Fruit fly (Drosophila melanogaster) whole organism, embryonic: ENCODE data around the gene CG15773.

ENCODE experiments used
- Ada2b ChIP-seq: fragments of 200-800 bp; sonication (Bioruptor generic); IDR thresholded peaks from 2 replicates; pipeline ENCODE4 v1.3.6; 2022; ENCODE audit warnings: missing biosample characterization, missing genetic modification characterization
- Aef1 ChIP-seq: fragments of 200-800 bp; sonication (Bioruptor generic); IDR thresholded peaks from 3 replicates; pipeline ENCODE4 v1.3.6; 2022; ENCODE audit warnings: missing biosample characterization, missing genetic modification characterization
- Asciz ChIP-seq: fragments of 200-800 bp; sonication (Bioruptor generic); optimal IDR thresholded peaks from 2 replicates; lab custom pipeline; 2017; ENCODE audit warnings: missing biosample characterization, mild to moderate bottlenecking, missing genetic modification characterization, missing genetic modification reagents
- CG10267 ChIP-seq: fragments of 200-800 bp; sonication (Bioruptor generic); optimal IDR thresholded peaks from 2 replicates; lab custom pipeline; 2018; ENCODE audit warnings: missing biosample characterization, mild to moderate bottlenecking, missing genetic modification characterization, moderate library complexity
- CG10431 ChIP-seq: fragments of 200-800 bp; sonication (Bioruptor generic); optimal IDR thresholded peaks from 3 replicates; lab custom pipeline; 2018; ENCODE audit warnings: missing biosample characterization, mild to moderate bottlenecking, missing genetic modification characterization
- CG11085 ChIP-seq: fragments of 200-800 bp; sonication (Bioruptor generic); IDR thresholded peaks from 2 replicates; pipeline ENCODE4 v1.3.6; 2022; ENCODE audit warnings: missing biosample characterization, missing genetic modification characterization
- CG11696 ChIP-seq: fragments of 200-800 bp; sonication (Bioruptor generic); IDR thresholded peaks from 2 replicates; pipeline ENCODE4 v1.3.6; 2022; ENCODE audit warnings: missing biosample characterization, missing genetic modification characterization
- CG12391 ChIP-seq: fragments of 200-800 bp; sonication (Bioruptor generic); optimal IDR thresholded peaks from 3 replicates; lab custom pipeline; 2018; ENCODE audit warnings: missing biosample characterization, mild to moderate bottlenecking, missing genetic modification characterization, moderate library complexity
- CG15269 ChIP-seq: fragments of 200-800 bp; sonication (Bioruptor generic); optimal IDR thresholded peaks from 2 replicates; lab custom pipeline; 2018; ENCODE audit warnings: missing biosample characterization, mild to moderate bottlenecking, missing genetic modification characterization, moderate library complexity
- CG15696 ChIP-seq: fragments of 200-800 bp; sonication (Bioruptor generic); optimal IDR thresholded peaks from 2 replicates; lab custom pipeline; 2019; ENCODE audit warnings: missing biosample characterization, mild to moderate bottlenecking, missing genetic modification characterization, moderate library complexity
- CG1647 ChIP-seq: fragments of 200-800 bp; sonication (Bioruptor generic); optimal IDR thresholded peaks from 3 replicates; lab custom pipeline; 2016; ENCODE audit warnings: missing biosample characterization, missing genetic modification characterization
- CG2199 ChIP-seq: fragments of 200-800 bp; sonication (Bioruptor generic); IDR thresholded peaks from 3 replicates; pipeline ENCODE4 v1.3.6; 2022; ENCODE audit warnings: missing biosample characterization, missing genetic modification characterization
- CG34422 ChIP-seq: fragments of 200-800 bp; sonication (Bioruptor generic); IDR thresholded peaks from 3 replicates; pipeline ENCODE4 v1.3.6; 2022; ENCODE audit warnings: missing biosample characterization, missing genetic modification characterization
- CG4360 ChIP-seq: fragments of 200-800 bp; sonication (Bioruptor generic); IDR thresholded peaks from 2 replicates; pipeline ENCODE4 v1.3.6; 2022; ENCODE audit warnings: missing biosample characterization, missing genetic modification characterization
- CG6654 ChIP-seq: fragments of 200-800 bp; sonication (Bioruptor generic); optimal IDR thresholded peaks from 2 replicates; lab custom pipeline; 2017; ENCODE audit warnings: missing biosample characterization, mild to moderate bottlenecking, missing genetic modification characterization
- CG6791 ChIP-seq: fragments of 200-800 bp; sonication (Bioruptor generic); IDR thresholded peaks from 3 replicates; pipeline ENCODE4 v1.3.6; 2022; ENCODE audit warnings: missing biosample characterization, missing genetic modification characterization; ENCODE audit not compliant: partially characterized antibody
- CG6854 ChIP-seq: fragments of 200-800 bp; sonication (Bioruptor generic); optimal IDR thresholded peaks from 3 replicates; lab custom pipeline; 2017; ENCODE audit warnings: missing biosample characterization, mild to moderate bottlenecking, missing genetic modification characterization
- CG7271 ChIP-seq: fragments of 200-800 bp; sonication (Bioruptor generic); optimal IDR thresholded peaks from 2 replicates; lab custom pipeline; 2018; ENCODE audit warnings: missing biosample characterization, mild to moderate bottlenecking, missing genetic modification characterization, moderate library complexity
- CG8944 ChIP-seq: fragments of 200-800 bp; sonication (Bioruptor generic); optimal IDR thresholded peaks from 3 replicates; lab custom pipeline; 2016; ENCODE audit warnings: missing biosample characterization, missing genetic modification characterization
- CTCF ChIP-seq: fragments of 200-800 bp; sonication (Bioruptor generic); optimal IDR thresholded peaks from 2 replicates; lab custom pipeline; 2017; ENCODE audit warnings: missing biosample characterization, mild to moderate bottlenecking, missing genetic modification characterization, moderate library complexity
- Doc2 ChIP-seq: fragments of 200-800 bp; sonication (Bioruptor generic); IDR thresholded peaks from 2 replicates; pipeline ENCODE4 v1.3.6; 2022; ENCODE audit warnings: missing biosample characterization, missing genetic modification characterization
- Fer2 ChIP-seq: fragments of 200-800 bp; sonication (Bioruptor generic); optimal IDR thresholded peaks from 2 replicates; lab custom pipeline; 2018; ENCODE audit warnings: missing biosample characterization, mild to moderate bottlenecking, missing genetic modification characterization, moderate library complexity
- Hey ChIP-seq: fragments of 200-800 bp; sonication (Bioruptor generic); optimal IDR thresholded peaks from 3 replicates; lab custom pipeline; 2018; ENCODE audit warnings: missing biosample characterization, mild to moderate bottlenecking, missing genetic modification characterization
- Hmr ChIP-seq: fragments of 200-800 bp; sonication (Bioruptor generic); optimal IDR thresholded peaks from 3 replicates; lab custom pipeline; 2017; ENCODE audit warnings: mild to moderate bottlenecking, missing biosample characterization, missing genetic modification reagents, missing genetic modification characterization
- Hr51 ChIP-seq, 2 experiments: fragments of 200-800 bp; sonication (Bioruptor generic); optimal IDR thresholded peaks; 2 replicates in 1 of 2; 3 replicates in 1 of 2; lab custom pipeline; 2016 to 2018; ENCODE audit warnings: missing biosample characterization in 2 of 2, missing genetic modification characterization in 2 of 2, mild to moderate bottlenecking in 1 of 2, moderate library complexity in 1 of 2
- Lhr ChIP-seq: fragments of 200-800 bp; sonication (Bioruptor generic); optimal IDR thresholded peaks from 3 replicates; lab custom pipeline; 2017; ENCODE audit warnings: mild to moderate bottlenecking, missing biosample characterization, missing genetic modification reagents, missing genetic modification characterization
- Lim3 ChIP-seq: fragments of 200-800 bp; sonication (Bioruptor generic); IDR thresholded peaks from 2 replicates; pipeline ENCODE4 v1.3.6; 2022; ENCODE audit warnings: missing biosample characterization, missing genetic modification characterization
- Sry-δ ChIP-seq: fragments of 200-800 bp; sonication (Bioruptor generic); optimal IDR thresholded peaks from 2 replicates; lab custom pipeline; 2016; ENCODE audit warnings: missing biosample characterization, missing genetic modification characterization
- YL-1 ChIP-seq: fragments of 200-800 bp; sonication (Bioruptor generic); optimal IDR thresholded peaks from 3 replicates; lab custom pipeline; 2017; ENCODE audit warnings: missing biosample characterization, mild to moderate bottlenecking, missing genetic modification characterization
- ab ChIP-seq: fragments of 200-800 bp; sonication (Bioruptor generic); optimal IDR thresholded peaks from 2 replicates; lab custom pipeline; 2016; ENCODE audit warnings: missing biosample characterization, missing genetic modification characterization
- ac ChIP-seq: fragments of 200-800 bp; sonication (Bioruptor generic); optimal IDR thresholded peaks from 3 replicates; lab custom pipeline; 2017; ENCODE audit warnings: missing biosample characterization, mild to moderate bottlenecking, missing genetic modification characterization
- ap ChIP-seq: fragments of 200-800 bp; sonication (Bioruptor generic); IDR thresholded peaks from 2 replicates; pipeline ENCODE4 v1.3.6; 2022; ENCODE audit warnings: missing biosample characterization, missing genetic modification characterization
- ato ChIP-seq: fragments of 200-800 bp; sonication (Bioruptor generic); IDR thresholded peaks from 2 replicates; pipeline ENCODE4 v1.3.6; 2022; ENCODE audit warnings: missing biosample characterization, missing genetic modification characterization; ENCODE audit not compliant: partially characterized antibody
- az2 ChIP-seq: fragments of 200-800 bp; sonication (Bioruptor generic); optimal IDR thresholded peaks from 3 replicates; lab custom pipeline; 2016; ENCODE audit warnings: missing biosample characterization, missing genetic modification characterization
- cato ChIP-seq: fragments of 200-800 bp; sonication (Bioruptor generic); optimal IDR thresholded peaks from 2 replicates; lab custom pipeline; 2016; ENCODE audit warnings: missing biosample characterization, missing genetic modification characterization, borderline replicate concordance
- corto ChIP-seq: fragments of 200-800 bp; sonication (Bioruptor generic); optimal IDR thresholded peaks from 2 replicates; lab custom pipeline; 2016; ENCODE audit warnings: missing biosample characterization, mild to moderate bottlenecking, missing genetic modification characterization, moderate library complexity
- dan ChIP-seq: fragments of 200-800 bp; sonication (Bioruptor generic); IDR thresholded peaks from 2 replicates; pipeline ENCODE4 v1.3.6; 2022; ENCODE audit warnings: missing biosample characterization, missing genetic modification characterization
- danr ChIP-seq: fragments of 200-800 bp; sonication (Bioruptor generic); IDR thresholded peaks from 2 replicates; pipeline ENCODE4 v1.3.6; 2022; ENCODE audit warnings: missing biosample characterization, missing genetic modification characterization
- dpn ChIP-seq, 2 experiments: fragments of 200-800 bp; sonication (Bioruptor generic); optimal IDR thresholded peaks; 3 replicates each; lab custom pipeline; 2016; ENCODE audit warnings: missing biosample characterization in 2 of 2, missing genetic modification characterization in 2 of 2
- ftz-f1 ChIP-seq: fragments of 200-800 bp; sonication (Bioruptor generic); optimal IDR thresholded peaks from 2 replicates; lab custom pipeline; 2016; ENCODE audit warnings: missing biosample characterization, missing genetic modification characterization
- ind ChIP-seq: fragments of 200-800 bp; sonication (Bioruptor generic); optimal IDR thresholded peaks from 3 replicates; lab custom pipeline; 2016; ENCODE audit warnings: missing biosample characterization, missing genetic modification characterization
- insv ChIP-seq, 2 experiments: fragments of 200-800 bp; sonication (Bioruptor generic); optimal IDR thresholded peaks; 3 replicates each; lab custom pipeline; 2016 to 2018; ENCODE audit warnings: missing biosample characterization in 2 of 2, missing genetic modification characterization in 2 of 2
- lilli ChIP-seq: fragments of 200-800 bp; sonication (Bioruptor generic); optimal IDR thresholded peaks from 3 replicates; lab custom pipeline; 2016; ENCODE audit warnings: missing biosample characterization, missing genetic modification characterization
- nerfin-2 ChIP-seq: fragments of 200-800 bp; sonication (Bioruptor generic); IDR thresholded peaks from 2 replicates; pipeline ENCODE4 v1.3.6; 2022; ENCODE audit warnings: missing biosample characterization, missing genetic modification characterization; ENCODE audit not compliant: partially characterized antibody
- pb ChIP-seq: fragments of 200-800 bp; sonication (Bioruptor generic); optimal IDR thresholded peaks from 3 replicates; lab custom pipeline; 2016; ENCODE audit warnings: missing biosample characterization, missing genetic modification characterization
- pfk ChIP-seq: fragments of 200-800 bp; sonication (Bioruptor generic); optimal IDR thresholded peaks from 2 replicates; lab custom pipeline; 2018; ENCODE audit warnings: missing biosample characterization, mild to moderate bottlenecking, missing genetic modification characterization, moderate library complexity
- phol ChIP-seq: fragments of 200-800 bp; sonication (Bioruptor generic); optimal IDR thresholded peaks from 3 replicates; lab custom pipeline; 2018; ENCODE audit warnings: missing biosample characterization, mild to moderate bottlenecking, missing genetic modification characterization, moderate library complexity
- tin ChIP-seq: fragments of 200-800 bp; sonication (Bioruptor generic); optimal IDR thresholded peaks from 3 replicates; lab custom pipeline; 2016; ENCODE audit warnings: missing biosample characterization, missing genetic modification characterization
- tio ChIP-seq: fragments of 200-800 bp; sonication (Bioruptor generic); optimal IDR thresholded peaks from 2 replicates; lab custom pipeline; 2017; ENCODE audit warnings: missing biosample characterization, missing genetic modification characterization, inconsistent platforms
- twi ChIP-seq: fragments of 200-800 bp; optimal IDR thresholded peaks from 2 replicates; lab custom pipeline; 2019; ENCODE audit warnings: missing biosample characterization, mild to moderate bottlenecking, missing genetic modification characterization, moderate library complexity
- zen2 ChIP-seq: fragments of 200-800 bp; sonication (Bioruptor generic); IDR thresholded peaks from 3 replicates; pipeline ENCODE4 v1.3.6; 2022; ENCODE audit warnings: missing biosample characterization, missing genetic modification characterization; ENCODE audit not compliant: partially characterized antibody

The CG15773 gene

dm6 chrX:5705899-5706312 is 26.6 kb upstream of the CG15773 start (continued):
- no peak for TF ChIP-seq nerfin-2 (GFP tag; lab: Robert Waterston, UW)
- peak; percentile 22 for TF ChIP-seq CG6654 (GFP tag; lab: Kevin White, UChicago)
- TF ChIP-seq CG34422 (GFP tag; lab: Robert Waterston, UW), result peak; percentile 92
- TF ChIP-seq insv (GFP tag; optimal IDR thresholded peaks at IDR 0.05; lab: Kevin White, UChicago), result no peak
- no peak for TF ChIP-seq CG2199
- no peak for TF ChIP-seq pfk (GFP tag; lab: Kevin White, UChicago)
- TF ChIP-seq CG11696, result peak; percentile 69
- TF ChIP-seq CG15696, result peak; percentile 44
- peak; percentile 57; the same call in 1 of the 2 replicates for TF ChIP-seq Lim3 (GFP tag; lab: Robert Waterston, UW)
- TF ChIP-seq dpn (GFP tag; optimal IDR thresholded peaks at IDR 0.05; lab: Kevin White, UChicago), result peak; percentile 79 to 82
- TF ChIP-seq CG8944, result peak; percentile 44
- peak; percentile 88 for TF ChIP-seq Hmr (GFP tag; lab: Kevin White, UChicago)
- no peak for TF ChIP-seq Lhr (GFP tag; lab: Kevin White, UChicago)
- TF ChIP-seq lilli, result peak; percentile 76
- TF ChIP-seq ab (GFP tag; lab: Kevin White, UChicago), result no peak
- TF ChIP-seq CG10267 (tag; lab: Kevin White, UChicago), result peak; percentile 63
- peak; percentile 84 for TF ChIP-seq ind
- TF ChIP-seq ftz-f1, result peak; percentile 13
- no peak for TF ChIP-seq zen2
- peak; percentile 77 for TF ChIP-seq tin
- peak; percentile 48 for TF ChIP-seq cato (GFP tag; lab: Kevin White, UChicago)
- peak; percentile 80 for TF ChIP-seq ap
- no peak for TF ChIP-seq CG6791
- peak; percentile 82 for TF ChIP-seq CG6854 (GFP tag; lab: Kevin White, UChicago)
- no peak for TF ChIP-seq ac (GFP tag; lab: Kevin White, UChicago)
- TF ChIP-seq CG1647, result peak; percentile 68
- peak; percentile 32 for TF ChIP-seq pb (GFP tag; lab: Kevin White, UChicago)
- peak; percentile 88 for TF ChIP-seq CG11085 (GFP tag; lab: Robert Waterston, UW)
- TF ChIP-seq tio (GFP tag; lab: Kevin White, UChicago), result peak; percentile 35
- TF ChIP-seq Aef1 (GFP tag; lab: Robert Waterston, UW), result peak; percentile 90
- TF ChIP-seq Sry-δ (GFP tag; lab: Kevin White, UChicago), result peak; percentile 30
- peak; percentile 78 for TF ChIP-seq Doc2 (GFP tag; lab: Robert Waterston, UW)
- peak; percentile 79 for TF ChIP-seq Asciz
- TF ChIP-seq Fer2 (tag; lab: Kevin White, UChicago), result peak; percentile 47
- TF ChIP-seq Ada2b (GFP tag; lab: Robert Waterston, UW), result peak; percentile 93
- TF ChIP-seq CG7271 (tag; lab: Kevin White, UChicago), result peak; percentile 2
- peak; percentile 35 to 86 for TF ChIP-seq Hr51 (GFP tag; optimal IDR thresholded peaks at IDR 0.05; lab: Kevin White, UChicago)
- TF ChIP-seq YL-1 (GFP tag; lab: Kevin White, UChicago), result no peak
- TF ChIP-seq phol (tag; lab: Kevin White, UChicago), result peak; percentile 82
- TF ChIP-seq CG12391 (tag; lab: Kevin White, UChicago), result peak; percentile 80
- peak; percentile 14 for TF ChIP-seq Hey (tag; lab: Kevin White, UChicago)
- TF ChIP-seq dan, result 0 out of 2 replicates have a peak, but pooled peaks have one; percentile 35
- TF ChIP-seq CG10431 (GFP tag; lab: Kevin White, UChicago), result no peak
- TF ChIP-seq corto (GFP tag; lab: Kevin White, UChicago), result no peak
- peak; percentile 59; the same call in 1 of the 2 replicates for TF ChIP-seq CG4360 (GFP tag; lab: Robert Waterston, UW)
- TF ChIP-seq az2, result peak; percentile 59
- TF ChIP-seq twi (tag; lab: Kevin White, UChicago), result no peak
- TF ChIP-seq ato, result no peak
- TF ChIP-seq CG15269 (tag; lab: Kevin White, UChicago), result peak; percentile 84
- peak; percentile 36 for TF ChIP-seq CTCF (GFP tag; lab: Kevin White, UChicago)
- peak; percentile 85 for TF ChIP-seq danr
